Fruit fly (Drosophila melanogaster): Measurements from ENCODE around the gene fwe.

DNA sequence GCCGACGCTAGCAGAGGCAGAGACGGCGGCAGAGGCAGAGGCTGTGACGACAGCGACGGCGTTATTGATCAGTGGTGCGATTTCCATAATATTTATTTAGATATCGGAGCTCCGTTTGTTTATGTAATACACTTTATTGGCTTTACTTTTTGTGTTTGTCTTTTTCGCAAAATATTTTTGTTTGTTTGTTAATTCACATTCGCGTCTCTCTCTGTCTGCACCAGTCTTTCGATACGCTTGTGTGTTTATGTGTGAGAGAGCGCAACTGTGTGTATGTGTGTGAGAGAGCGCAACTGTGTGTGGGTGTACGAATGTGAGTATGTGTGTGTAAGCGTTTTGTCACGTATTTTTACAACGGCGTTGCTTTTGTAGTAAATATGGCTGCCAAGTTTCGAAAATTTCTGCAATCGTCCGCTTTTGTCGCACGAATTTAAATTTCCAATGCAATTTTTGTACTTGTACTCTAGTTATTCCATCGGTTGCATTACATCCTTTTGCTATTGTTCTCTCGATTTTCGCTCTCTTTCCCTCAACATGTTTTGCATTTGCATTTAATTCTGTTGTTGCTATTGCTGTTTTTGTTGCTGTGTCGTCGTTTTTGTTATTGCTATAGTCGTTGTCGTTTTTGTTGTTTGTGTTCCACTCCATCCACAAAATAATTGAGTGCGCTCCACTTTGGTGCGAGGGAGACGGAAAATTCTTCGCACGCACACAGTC, 9.4 kb upstream of the fwe start:
- TF ChIP-seq psq (GFP tag; optimal IDR thresholded peaks at IDR 0.05) (peak; percentile 75), CG32264 (GFP tag; optimal IDR thresholded peaks at IDR 0.05) (no peak), woc (GFP tag; optimal IDR thresholded peaks at IDR 0.05) (no peak), Hnf4 (GFP tag; optimal IDR thresholded peaks at IDR 0.05) (peak; percentile 63), Myc (optimal IDR thresholded peaks at IDR 0.05) (no peak), GATAd (GFP tag; optimal IDR thresholded peaks at IDR 0.05) (no peak)

Measured in whole organism, wandering third instar larva.